Worm (Caenorhabditis elegans): ENCODE data around the gene Y46G5A.20.
A peak's percentile ranks its signal among the peaks of the same experiment; 100 is the strongest.

The Y46G5A.20 gene

DNA sequence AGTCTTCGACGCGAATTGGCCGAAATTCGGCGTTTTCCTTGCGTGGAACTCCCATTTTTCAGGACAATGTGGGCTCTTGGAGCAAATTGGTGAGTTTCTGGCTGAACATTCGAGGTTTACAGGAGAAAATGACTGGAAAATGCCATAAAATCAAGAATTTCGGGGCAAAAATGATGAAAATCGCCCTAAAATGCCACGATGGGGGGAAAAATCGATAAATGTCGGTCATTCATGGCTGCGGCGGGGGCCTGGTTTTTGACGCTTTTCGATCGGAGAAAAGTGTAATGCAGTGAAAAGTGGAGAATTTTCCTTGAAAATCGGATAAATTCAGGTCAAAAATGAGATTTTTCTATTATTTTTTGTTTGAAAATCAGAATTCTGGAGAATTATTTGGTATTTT, 5.6 kb upstream of the Y46G5A.20 start, which contains the start of the genes Y46G5A.18 and Y46G5A.47:
Y46G5A.18 (minus strand) TSS at position 101 of the 400 bp plus-strand sequence.
Y46G5A.47 (minus strand) TSS at position 146 of the 400 bp plus-strand sequence.
- TF ChIP-seq C34F6.9 (tag; optimal IDR thresholded peaks at IDR 0.05) (no peak), skn-1 (tag; optimal IDR thresholded peaks at IDR 0.05) (no peak), sem-4 (tag; optimal IDR thresholded peaks at IDR 0.05) (no peak), unc-62 (GFP tag; optimal IDR thresholded peaks at IDR 0.05) (no peak), elt-1 (tag; optimal IDR thresholded peaks at IDR 0.05) (no peak), nhr-25 (tag; optimal IDR thresholded peaks at IDR 0.05) (no peak), nhr-21 (tag; optimal IDR thresholded peaks at IDR 0.05) (no peak), nhr-12 (tag; optimal IDR thresholded peaks at IDR 0.05) (no peak), mab-5 (tag; optimal IDR thresholded peaks at IDR 0.05) (no peak), lin-11 (tag; optimal IDR thresholded peaks at IDR 0.05) (no peak), dmd-4 (tag; optimal IDR thresholded peaks at IDR 0.05) (no peak), crh-2 (tag; optimal IDR thresholded peaks at IDR 0.05) (no peak), snpc-4 (tag; optimal IDR thresholded peaks at IDR 0.05) (no peak), aly-2 (tag; optimal IDR thresholded peaks at IDR 0.05) (no peak)

- TF ChIP-seq sma-3 (GFP tag; optimal IDR thresholded peaks at IDR 0.05) (no peak), mdl-1 (tag; optimal IDR thresholded peaks at IDR 0.05) (no peak), ztf-4 (tag; optimal IDR thresholded peaks at IDR 0.05) (no peak), gmeb-1 (tag; optimal IDR thresholded peaks at IDR 0.05) (no peak), sma-9 (GFP tag; optimal IDR thresholded peaks at IDR 0.05) (no peak), sma-9 (tag; optimal IDR thresholded peaks at IDR 0.05) (no peak), nhr-12 (tag; optimal IDR thresholded peaks at IDR 0.05) (no peak), lin-39 (tag; optimal IDR thresholded peaks at IDR 0.05) (no peak), nhr-23 (tag; optimal IDR thresholded peaks at IDR 0.05) (no peak), mab-5 (tag; optimal IDR thresholded peaks at IDR 0.05) (no peak), peb-1 (tag; optimal IDR thresholded peaks at IDR 0.05) (no peak), nhr-11 (tag; optimal IDR thresholded peaks at IDR 0.05) (no peak), sem-4 (tag; optimal IDR thresholded peaks at IDR 0.05) (no peak), nhr-77 (tag; optimal IDR thresholded peaks at IDR 0.05) (no peak), Y55F3AM.14 (GFP tag; optimal IDR thresholded peaks at IDR 0.05) (no peak), unc-39 (tag; optimal IDR thresholded peaks at IDR 0.05) (no peak), aly-2 (tag; optimal IDR thresholded peaks at IDR 0.05) (no peak), C34F6.9 (tag; optimal IDR thresholded peaks at IDR 0.05) (peak; percentile 58), unc-55 (GFP tag; optimal IDR thresholded peaks at IDR 0.05) (peak; percentile 76), F13H6.1 (tag; optimal IDR thresholded peaks at IDR 0.05) (peak; percentile 35), lin-13 (GFP tag; optimal IDR thresholded peaks at IDR 0.05) (peak; percentile 31), egl-27 (tag; optimal IDR thresholded peaks at IDR 0.05) (peak; percentile 9), nhr-129 (tag; optimal IDR thresholded peaks at IDR 0.05) (peak; percentile 54), lin-11 (tag; optimal IDR thresholded peaks at IDR 0.05) (peak; percentile 45), ztf-11 (tag; optimal IDR thresholded peaks at IDR 0.05) (no peak), unc-62 (GFP tag; optimal IDR thresholded peaks at IDR 0.05) (no peak), fos-1 (tag; optimal IDR thresholded peaks at IDR 0.05) (peak; percentile 11), elt-3 (tag; optimal IDR thresholded peaks at IDR 0.05) (no peak), lsy-2 (tag; optimal IDR thresholded peaks at IDR 0.05) (peak; percentile 23 to 60), crh-2 (tag; optimal IDR thresholded peaks at IDR 0.05) (peak; percentile 13), nhr-10 (tag; optimal IDR thresholded peaks at IDR 0.05) (no peak), nhr-237 (tag; optimal IDR thresholded peaks at IDR 0.05) (no peak), elt-1 (tag; optimal IDR thresholded peaks at IDR 0.05) (no peak), nhr-6 (tag; optimal IDR thresholded peaks at IDR 0.05) (no peak), ZK546.5 (tag; optimal IDR thresholded peaks at IDR 0.05) (no peak), dmd-4 (tag; optimal IDR thresholded peaks at IDR 0.05) (no peak), ztf-1 (GFP tag; conservative IDR thresholded peaks at IDR 0.05) (no peak), zag-1 (tag; optimal IDR thresholded peaks at IDR 0.05) (peak; percentile 2)
These were observed 4.9 kb upstream of the Y46G5A.20 start for ce11 chrII:12805765-12806384.
